Worm (Caenorhabditis elegans): ENCODE data around the gene nos-2.
"Not testable (repeated sequence)": the region's sequence is repeated elsewhere in the genome, so short reads cannot be mapped to it uniquely, and the experiment has no call there.

ce11 chrII:7088283-7088682, 22.9 kb downstream of the nos-2 start:
- TF ChIP-seq him-1, let-607 (tag; optimal IDR thresholded peaks at IDR 0.05): not testable (repeated sequence)

Measured in whole organism, young adult.